Worm (Caenorhabditis elegans): ENCODE measurements around the gene npr-22.
A peak's percentile ranks its signal among the peaks of the same experiment; 100 is the strongest.

The npr-22 gene

ce11 chrIV:8608934-8609333 lies 49.7 kb downstream of the npr-22 start, which contains the start of gene F42A9.6:
Gene F42A9.6, plus strand, starts transcription at chrIV:8609234.
- TF ChIP-seq daf-12 (tag; optimal IDR thresholded peaks at IDR 0.05) = no peak
- no peak for TF ChIP-seq elt-1 (tag; optimal IDR thresholded peaks at IDR 0.05)
- no peak for TF ChIP-seq tbx-2 (tag; optimal IDR thresholded peaks at IDR 0.05)
- TF ChIP-seq R02D3.7 (tag; optimal IDR thresholded peaks at IDR 0.05) = no peak
- no peak for TF ChIP-seq fkh-2 (tag; optimal IDR thresholded peaks at IDR 0.05)
- TF ChIP-seq sea-2 (GFP tag; optimal IDR thresholded peaks at IDR 0.05) = no peak
- TF ChIP-seq pha-4 (tag; optimal IDR thresholded peaks at IDR 0.05) = no peak
- TF ChIP-seq unc-39 (tag; optimal IDR thresholded peaks at IDR 0.05) = no peak
- no peak for TF ChIP-seq lsy-12 (tag; optimal IDR thresholded peaks at IDR 0.05)
- no peak for TF ChIP-seq nhr-43 (tag; optimal IDR thresholded peaks at IDR 0.05; ENCODE audit: poor library complexity, severe bottlenecking)
- no peak for TF ChIP-seq fkh-10 (GFP tag; optimal IDR thresholded peaks at IDR 0.05)
- no peak for TF ChIP-seq ceh-28 (tag; optimal IDR thresholded peaks at IDR 0.05)
- no peak for TF ChIP-seq nhr-76 (tag; optimal IDR thresholded peaks at IDR 0.05)
- TF ChIP-seq egl-27 (tag; optimal IDR thresholded peaks at IDR 0.05) = no peak
- no peak for TF ChIP-seq hmg-11 (tag; optimal IDR thresholded peaks at IDR 0.05)

ce11 chrIV:8611886-8612542 lies 52.8 kb downstream of the npr-22 start, which contains the start of the genes F42A9.17 and cyp-33E2:
Gene F42A9.17, minus strand, starts transcription at chrIV:8611936.
Gene cyp-33E2, plus strand, starts transcription at chrIV:8612334.
- TF ChIP-seq fkh-10 (GFP tag; optimal IDR thresholded peaks at IDR 0.05) (no peak), fkh-2 (tag; optimal IDR thresholded peaks at IDR 0.05) (no peak), daf-12 (tag; optimal IDR thresholded peaks at IDR 0.05) (no peak), pqm-1 (tag; optimal IDR thresholded peaks at IDR 0.05) (peak; percentile 83), elt-1 (tag; optimal IDR thresholded peaks at IDR 0.05) (no peak), nfya-1 (tag; optimal IDR thresholded peaks at IDR 0.05; ENCODE audit: insufficient read depth) (no peak), pha-4 (tag; optimal IDR thresholded peaks at IDR 0.05) (peak; percentile 91), ceh-82 (tag; optimal IDR thresholded peaks at IDR 0.05) (no peak), elt-2 (tag; optimal IDR thresholded peaks at IDR 0.05) (peak; percentile 67)

Data from whole organism, L3 larva.